Fruit fly (Drosophila melanogaster) whole organism, embryonic: ENCODE data around the gene ast.

ENCODE experiments used
- BtbVII ChIP-seq: fragments of 200-800 bp; sonication (Bioruptor generic); optimal IDR thresholded peaks from 3 replicates; lab custom pipeline; 2017; ENCODE audit warnings: missing biosample characterization, mild to moderate bottlenecking, missing genetic modification characterization
- Bteb2 ChIP-seq: fragments of 200-800 bp; sonication (Bioruptor generic); optimal IDR thresholded peaks from 2 replicates; lab custom pipeline; 2016; ENCODE audit warnings: missing biosample characterization, missing genetic modification characterization
- CG10147 ChIP-seq: fragments of 200-800 bp; sonication (Bioruptor generic); optimal IDR thresholded peaks from 2 replicates; lab custom pipeline; 2019; ENCODE audit warnings: missing biosample characterization, mild to moderate bottlenecking, missing genetic modification characterization, moderate library complexity
- CG12391 ChIP-seq: fragments of 200-800 bp; sonication (Bioruptor generic); optimal IDR thresholded peaks from 3 replicates; lab custom pipeline; 2018; ENCODE audit warnings: missing biosample characterization, mild to moderate bottlenecking, missing genetic modification characterization, moderate library complexity
- CG12659 ChIP-seq: fragments of 200-800 bp; sonication (Bioruptor generic); optimal IDR thresholded peaks from 3 replicates; lab custom pipeline; 2017; ENCODE audit warnings: mild to moderate bottlenecking, missing biosample characterization, missing genetic modification reagents, missing genetic modification characterization
- CG1832 ChIP-seq: fragments of 200-800 bp; sonication (Bioruptor generic); optimal IDR thresholded peaks from 2 replicates; lab custom pipeline; 2017; ENCODE audit warnings: missing biosample characterization, mild to moderate bottlenecking, missing genetic modification characterization, inconsistent platforms
- CG2678 ChIP-seq: fragments of 200-800 bp; sonication (Bioruptor generic); optimal IDR thresholded peaks from 3 replicates; lab custom pipeline; 2019; ENCODE audit warnings: missing biosample characterization, mild to moderate bottlenecking, missing genetic modification characterization, moderate library complexity
- CG30403 ChIP-seq: fragments of 200-800 bp; sonication (Bioruptor generic); optimal IDR thresholded peaks from 3 replicates; lab custom pipeline; 2016; ENCODE audit warnings: missing biosample characterization, missing genetic modification characterization
- CG31441 ChIP-seq: fragments of 200-800 bp; sonication (Bioruptor generic); IDR thresholded peaks from 2 replicates; pipeline ENCODE4 v1.3.6; 2022; ENCODE audit warnings: missing biosample characterization, missing genetic modification characterization
- CG32532 ChIP-seq: fragments of 200-800 bp; sonication (Bioruptor generic); IDR thresholded peaks from 2 replicates; pipeline ENCODE4 v1.3.6; 2022; ENCODE audit warnings: missing biosample characterization, missing genetic modification characterization
- CG34422 ChIP-seq: fragments of 200-800 bp; sonication (Bioruptor generic); IDR thresholded peaks from 3 replicates; pipeline ENCODE4 v1.3.6; 2022; ENCODE audit warnings: missing biosample characterization, missing genetic modification characterization
- CG4424 ChIP-seq: fragments of 200-800 bp; sonication (Bioruptor generic); optimal IDR thresholded peaks from 3 replicates; lab custom pipeline; 2016; ENCODE audit warnings: missing biosample characterization, missing genetic modification characterization
- CG4820 ChIP-seq: fragments of 200-800 bp; sonication (Bioruptor generic); optimal IDR thresholded peaks from 3 replicates; lab custom pipeline; 2016; ENCODE audit warnings: missing biosample characterization, missing genetic modification characterization
- CG6683 ChIP-seq: fragments of 200-800 bp; sonication (Bioruptor generic); optimal IDR thresholded peaks from 2 replicates; lab custom pipeline; 2017; ENCODE audit warnings: missing biosample characterization, mild to moderate bottlenecking, missing genetic modification characterization, missing genetic modification reagents
- CG7556 ChIP-seq: fragments of 200-800 bp; sonication (Bioruptor generic); optimal IDR thresholded peaks from 2 replicates; lab custom pipeline; 2017; ENCODE audit warnings: missing biosample characterization, mild to moderate bottlenecking, missing genetic modification characterization
- CG8290 ChIP-seq, 3 experiments: fragments of 200-800 bp; sonication (Bioruptor generic); optimal IDR thresholded peaks; 2 replicates each; lab custom pipeline; 2016 to 2019; ENCODE audit warnings: missing biosample characterization in 3 of 3, missing genetic modification characterization in 3 of 3, mild to moderate bottlenecking in 2 of 3, moderate library complexity in 1 of 3
- CG9215 ChIP-seq: fragments of 200-800 bp; sonication (Bioruptor generic); IDR thresholded peaks from 2 replicates; pipeline ENCODE4 v1.3.6; 2022; ENCODE audit warnings: missing biosample characterization, missing genetic modification characterization
- CG9727 ChIP-seq: fragments of 200-800 bp; sonication (Bioruptor generic); optimal IDR thresholded peaks from 3 replicates; lab custom pipeline; 2017; ENCODE audit warnings: missing biosample characterization, mild to moderate bottlenecking, missing genetic modification characterization
- CG9817 ChIP-seq: fragments of 200-800 bp; sonication (Bioruptor generic); optimal IDR thresholded peaks from 2 replicates; lab custom pipeline; 2018; ENCODE audit warnings: missing biosample characterization, mild to moderate bottlenecking, missing genetic modification characterization, moderate library complexity
- CG9932 ChIP-seq: fragments of 200-800 bp; sonication (Bioruptor generic); IDR thresholded peaks from 2 replicates; pipeline ENCODE4 v1.3.6; 2022; ENCODE audit warnings: missing biosample characterization, missing genetic modification characterization
- D ChIP-seq, 2 experiments: fragments of 200-800 bp in 1 of 2; fragments of >200 bp in 1 of 2; sonication (Bioruptor generic) in 1 of 2; optimal IDR thresholded peaks; 2 replicates in 1 of 2; 3 replicates in 1 of 2; lab custom pipeline; 2017; ENCODE audit warnings: mild to moderate bottlenecking in 1 of 2, missing biosample characterization in 1 of 2, missing genetic modification characterization in 1 of 2, missing genetic modification reagents in 1 of 2
- D19B ChIP-seq: fragments of 200-800 bp; sonication (Bioruptor generic); optimal IDR thresholded peaks from 2 replicates; lab custom pipeline; 2017; ENCODE audit warnings: missing biosample characterization, mild to moderate bottlenecking, missing genetic modification characterization
- Dek ChIP-seq: fragments of 200-800 bp; sonication (Bioruptor generic); optimal IDR thresholded peaks from 3 replicates; lab custom pipeline; 2019; ENCODE audit warnings: missing biosample characterization, mild to moderate bottlenecking, missing genetic modification characterization, moderate library complexity
- E2f1 ChIP-seq: fragments of 200-800 bp; sonication (Bioruptor generic); IDR thresholded peaks from 2 replicates; pipeline ENCODE4 v1.3.6; 2022; ENCODE audit warnings: missing biosample characterization, missing genetic modification characterization
- E2f2 ChIP-seq: fragments of 200-800 bp; sonication (Bioruptor generic); IDR thresholded peaks from 2 replicates; pipeline ENCODE4 v1.3.6; 2022; ENCODE audit warnings: missing biosample characterization, missing genetic modification characterization
- Fer1 ChIP-seq: fragments of 200-800 bp; sonication (Bioruptor generic); optimal IDR thresholded peaks from 2 replicates; lab custom pipeline; 2017; ENCODE audit warnings: missing biosample characterization, mild to moderate bottlenecking, missing genetic modification characterization
- HHEX ChIP-seq: fragments of 200-800 bp; sonication (Bioruptor generic); optimal IDR thresholded peaks from 3 replicates; lab custom pipeline; 2017; ENCODE audit warnings: missing biosample characterization, mild to moderate bottlenecking, missing genetic modification characterization, missing genetic modification reagents
- Hand ChIP-seq: fragments of 200-800 bp; sonication (Bioruptor generic); optimal IDR thresholded peaks from 2 replicates; lab custom pipeline; 2017; ENCODE audit warnings: mild to moderate bottlenecking, missing biosample characterization, missing genetic modification reagents, missing genetic modification characterization
- Hr51 ChIP-seq, 2 experiments: fragments of 200-800 bp; sonication (Bioruptor generic); optimal IDR thresholded peaks; 2 replicates in 1 of 2; 3 replicates in 1 of 2; lab custom pipeline; 2016 to 2018; ENCODE audit warnings: missing biosample characterization in 2 of 2, missing genetic modification characterization in 2 of 2, mild to moderate bottlenecking in 1 of 2, moderate library complexity in 1 of 2
- Med ChIP-seq: fragments of 200-800 bp; sonication (Bioruptor generic); peaks from one replicate; lab custom pipeline; 2016; ENCODE audit warnings: missing biosample characterization, missing genetic modification characterization, mild to moderate bottlenecking, inconsistent platforms, moderate library complexity
- Meics ChIP-seq: fragments of 200-800 bp; sonication (Bioruptor generic); optimal IDR thresholded peaks from 2 replicates; lab custom pipeline; 2017; ENCODE audit warnings: missing biosample characterization, mild to moderate bottlenecking, missing genetic modification characterization
- Neu2 ChIP-seq: fragments of 200-800 bp; sonication (Bioruptor generic); optimal IDR thresholded peaks from 3 replicates; lab custom pipeline; 2016; ENCODE audit warnings: missing biosample characterization, missing genetic modification characterization, borderline replicate concordance
- PHDP ChIP-seq: fragments of 200-800 bp; sonication (Bioruptor generic); optimal IDR thresholded peaks from 3 replicates; lab custom pipeline; 2018; ENCODE audit warnings: missing biosample characterization, mild to moderate bottlenecking, missing genetic modification characterization, moderate library complexity
- Rfx ChIP-seq: fragments of 200-800 bp; sonication (Bioruptor generic); IDR thresholded peaks from 2 replicates; pipeline ENCODE4 v1.3.6; 2022; ENCODE audit warnings: missing biosample characterization, missing genetic modification characterization
- bcd ChIP-seq: fragments of 200-800 bp; sonication (Bioruptor generic); optimal IDR thresholded peaks from 2 replicates; lab custom pipeline; 2017; ENCODE audit warnings: missing biosample characterization, mild to moderate bottlenecking, missing genetic modification characterization
- caup ChIP-seq: fragments of 200-800 bp; sonication (Bioruptor generic); optimal IDR thresholded peaks from 3 replicates; lab custom pipeline; 2017; ENCODE audit warnings: missing biosample characterization, mild to moderate bottlenecking, missing genetic modification characterization, moderate library complexity; ENCODE audit not compliant: severe bottlenecking
- danr ChIP-seq: fragments of 200-800 bp; sonication (Bioruptor generic); IDR thresholded peaks from 2 replicates; pipeline ENCODE4 v1.3.6; 2022; ENCODE audit warnings: missing biosample characterization, missing genetic modification characterization
- dati ChIP-seq: fragments of 200-800 bp; sonication (Bioruptor generic); IDR thresholded peaks from 2 replicates; pipeline ENCODE4 v1.3.6; 2022; ENCODE audit warnings: missing biosample characterization, missing genetic modification characterization
- dmrt99B ChIP-seq: fragments of 200-800 bp; sonication (Bioruptor generic); optimal IDR thresholded peaks from 2 replicates; lab custom pipeline; 2018; ENCODE audit warnings: missing biosample characterization, mild to moderate bottlenecking, missing genetic modification characterization, moderate library complexity
- dpn ChIP-seq, 2 experiments: fragments of 200-800 bp; sonication (Bioruptor generic); optimal IDR thresholded peaks; 3 replicates each; lab custom pipeline; 2016; ENCODE audit warnings: missing biosample characterization in 2 of 2, missing genetic modification characterization in 2 of 2
- fd64A ChIP-seq: fragments of 200-800 bp; sonication (Bioruptor generic); optimal IDR thresholded peaks from 3 replicates; lab custom pipeline; 2018; ENCODE audit warnings: missing biosample characterization, mild to moderate bottlenecking, missing genetic modification characterization
- gce ChIP-seq: fragments of 200-800 bp; sonication (Bioruptor generic); IDR thresholded peaks from 3 replicates; pipeline ENCODE4 v1.3.6; 2022; ENCODE audit warnings: missing biosample characterization, missing genetic modification characterization
- gem ChIP-seq: fragments of 200-800 bp; sonication (Bioruptor generic); optimal IDR thresholded peaks from 2 replicates; lab custom pipeline; 2019; ENCODE audit warnings: missing biosample characterization, mild to moderate bottlenecking, missing genetic modification characterization, moderate library complexity
- lab ChIP-seq: fragments of 200-800 bp; sonication (Bioruptor generic); optimal IDR thresholded peaks from 3 replicates; lab custom pipeline; 2017; ENCODE audit warnings: missing biosample characterization, missing genetic modification characterization, mild to moderate bottlenecking, moderate library complexity, missing genetic modification reagents
- odd ChIP-seq: fragments of 200-800 bp; sonication (Bioruptor generic); optimal IDR thresholded peaks from 2 replicates; lab custom pipeline; 2017; ENCODE audit warnings: missing biosample characterization, mild to moderate bottlenecking, missing genetic modification characterization
- org-1 ChIP-seq: fragments of 200-800 bp; sonication (Bioruptor generic); optimal IDR thresholded peaks from 2 replicates; lab custom pipeline; 2017; ENCODE audit warnings: missing biosample characterization, missing genetic modification characterization
- pb ChIP-seq: fragments of 200-800 bp; sonication (Bioruptor generic); optimal IDR thresholded peaks from 3 replicates; lab custom pipeline; 2016; ENCODE audit warnings: missing biosample characterization, missing genetic modification characterization
- rib ChIP-seq: fragments of 200-800 bp; sonication (Bioruptor generic); IDR thresholded peaks from 2 replicates; pipeline ENCODE4 v1.3.6; 2022; ENCODE audit warnings: missing biosample characterization, missing genetic modification characterization
- sd ChIP-seq: fragments of 200-800 bp; sonication (Bioruptor generic); optimal IDR thresholded peaks from 3 replicates; lab custom pipeline; 2018; ENCODE audit warnings: missing biosample characterization, mild to moderate bottlenecking, missing genetic modification characterization, moderate library complexity

ast gene

dm6 chr2L:1048427-1048826 lies 29.3 kb upstream of the ast start (continued):
- TF ChIP-seq CG4424 = no peak
- TF ChIP-seq CG9215 (GFP tag; lab: Robert Waterston, UW) = no peak
- no peak for TF ChIP-seq sd (tag; lab: Kevin White, UChicago)
- TF ChIP-seq rib (GFP tag; lab: Robert Waterston, UW) = no peak
- peak; percentile 12 for TF ChIP-seq CG12659 (GFP tag; lab: Kevin White, UChicago)
- no peak for TF ChIP-seq D (optimal IDR thresholded peaks at IDR 0.05; lab: Kevin White, UChicago)
- no peak for TF ChIP-seq D (GFP tag; optimal IDR thresholded peaks at IDR 0.05; lab: Kevin White, UChicago)
- peak; percentile 15 for TF ChIP-seq BtbVII (GFP tag; lab: Kevin White, UChicago)
- peak; percentile 35 for TF ChIP-seq CG9932 (GFP tag; lab: Robert Waterston, UW)
- TF ChIP-seq CG9817 = peak; percentile 28
- TF ChIP-seq dpn (GFP tag; optimal IDR thresholded peaks at IDR 0.05; lab: Kevin White, UChicago) = peak in 1 of 2 experiments; percentile 3
- peak; percentile 57 for TF ChIP-seq lab
- TF ChIP-seq HHEX (GFP tag; lab: Kevin White, UChicago) = peak; percentile 32
- no peak for TF ChIP-seq CG34422 (GFP tag; lab: Robert Waterston, UW)
- TF ChIP-seq CG8290 (GFP tag; optimal IDR thresholded peaks at IDR 0.05; lab: Kevin White, UChicago) = no peak
- no peak for TF ChIP-seq CG8290 (tag; optimal IDR thresholded peaks at IDR 0.05; lab: Kevin White, UChicago)
- TF ChIP-seq caup = peak; percentile 3
- TF ChIP-seq CG9727 (GFP tag; lab: Kevin White, UChicago) = peak; percentile 35
- no peak for TF ChIP-seq Bteb2
- 0 out of 2 replicates have a peak, but pooled peaks have one; percentile 31 for TF ChIP-seq CG31441 (GFP tag; lab: Robert Waterston, UW)
- peak; percentile 91 for TF ChIP-seq D19B (GFP tag; lab: Kevin White, UChicago)
- peak; percentile 9 for TF ChIP-seq Hand (GFP tag; lab: Kevin White, UChicago)
- TF ChIP-seq CG6683 = peak; percentile 13
- TF ChIP-seq fd64A (GFP tag; lab: Kevin White, UChicago) = no peak
- no peak for TF ChIP-seq odd (GFP tag; lab: Kevin White, UChicago)
- TF ChIP-seq Neu2 (GFP tag; lab: Kevin White, UChicago) = no peak
- TF ChIP-seq Fer1 (GFP tag; lab: Kevin White, UChicago) = peak; percentile 40
- no peak for TF ChIP-seq CG12391
- TF ChIP-seq PHDP (tag; lab: Kevin White, UChicago) = peak; percentile 30
- peak; percentile 40 for TF ChIP-seq bcd (GFP tag; lab: Kevin White, UChicago)
- TF ChIP-seq CG4820 = no peak
- peak in 1 of 2 experiments; percentile 33 for TF ChIP-seq Hr51 (GFP tag; optimal IDR thresholded peaks at IDR 0.05; lab: Kevin White, UChicago)
- peak; percentile 11 for TF ChIP-seq Med (GFP tag; lab: Kevin White, UChicago)
- peak; percentile 31 for TF ChIP-seq Dek (tag; lab: Kevin White, UChicago)
- TF ChIP-seq CG32532 (GFP tag; lab: Robert Waterston, UW) = 0 out of 2 replicates have a peak, but pooled peaks have one; percentile 13
- peak; percentile 42; the same call in 1 of the 2 replicates for TF ChIP-seq Rfx (GFP tag; lab: Robert Waterston, UW)
- no peak for TF ChIP-seq gce (GFP tag; lab: Robert Waterston, UW)
- peak; percentile 66 for TF ChIP-seq CG7556
- no peak for TF ChIP-seq dati (GFP tag; lab: Robert Waterston, UW)
- TF ChIP-seq CG1832 (GFP tag; lab: Kevin White, UChicago) = no peak
- TF ChIP-seq gem (tag; lab: Kevin White, UChicago) = peak; percentile 46
- TF ChIP-seq E2f2 = no peak
- peak; percentile 58 for TF ChIP-seq dmrt99B (tag; lab: Kevin White, UChicago)
- no peak for TF ChIP-seq pb (GFP tag; lab: Kevin White, UChicago)
- peak; percentile 74 for TF ChIP-seq Meics (GFP tag; lab: Kevin White, UChicago)
- TF ChIP-seq E2f1 (GFP tag; lab: Robert Waterston, UW) = no peak
- TF ChIP-seq org-1 (GFP tag; lab: Kevin White, UChicago) = no peak
- TF ChIP-seq CG30403 (GFP tag; lab: Kevin White, UChicago) = peak; percentile 5
- TF ChIP-seq CG2678 = peak; percentile 75
- peak; percentile 48 for TF ChIP-seq CG10147 (GFP tag; lab: Kevin White, UChicago)
- TF ChIP-seq danr (GFP tag; lab: Robert Waterston, UW) = no peak
